Worm (Caenorhabditis elegans): ENCODE measurements around the gene gar-2.

Gene gar-2

ce11 chrIII:6368524-6368923, 59.4 kb downstream of the gar-2 start:
- TF ChIP-seq ces-1 (GFP tag; optimal IDR thresholded peaks at IDR 0.05): no peak
- no peak for TF ChIP-seq unc-98 (GFP tag; IDR thresholded peaks at IDR 0.05)
- no peak for TF ChIP-seq skn-1 (tag; optimal IDR thresholded peaks at IDR 0.05)
- TF ChIP-seq nhr-12 (tag; optimal IDR thresholded peaks at IDR 0.05): no peak
- TF ChIP-seq lin-39 (tag; optimal IDR thresholded peaks at IDR 0.05): no peak
- TF ChIP-seq nhr-85 (tag): no peak
- TF ChIP-seq tlp-1 (tag; optimal IDR thresholded peaks at IDR 0.05): no peak
- TF ChIP-seq sup-37 (GFP tag; optimal IDR thresholded peaks at IDR 0.05): no peak
- no peak for TF ChIP-seq elt-2 (tag; optimal IDR thresholded peaks at IDR 0.05)
- no peak for TF ChIP-seq snu-23 (GFP tag; optimal IDR thresholded peaks at IDR 0.05)
- no peak for TF ChIP-seq zag-1 (tag; optimal IDR thresholded peaks at IDR 0.05)
